Fruit fly (Drosophila melanogaster): ENCODE data around the gene Men-b.

Gene Men-b

dm6 chr3R:27149884-27150676 is 1.4 kb upstream of the Men-b start:
- TF ChIP-seq crp (GFP tag; optimal IDR thresholded peaks at IDR 0.05) (peak in 1 of 2 experiments; percentile 6), PHDP (tag; optimal IDR thresholded peaks at IDR 0.05) (peak; percentile 1), pan (optimal IDR thresholded peaks at IDR 0.05) (no peak), pan (GFP tag; optimal IDR thresholded peaks at IDR 0.05 in 1 of 2, IDR thresholded peaks at IDR 0.05 in 1 of 2) (no peak), cg (GFP tag; optimal IDR thresholded peaks at IDR 0.05) (peak; percentile 68), insv (GFP tag; optimal IDR thresholded peaks at IDR 0.05) (peak in 1 of 2 experiments; percentile 72), CG15269 (tag; optimal IDR thresholded peaks at IDR 0.05) (peak; percentile 20), scrt (GFP tag; optimal IDR thresholded peaks at IDR 0.05) (peak; percentile 41), gfzf (GFP tag; optimal IDR thresholded peaks at IDR 0.05) (no peak), Fer2 (tag; optimal IDR thresholded peaks at IDR 0.05) (no peak), Trl (optimal IDR thresholded peaks at IDR 0.05) (peak; percentile 73 to 93), Trl (GFP tag; optimal IDR thresholded peaks at IDR 0.05) (no peak), phol (tag; optimal IDR thresholded peaks at IDR 0.05) (peak; percentile 58), ftz-f1 (GFP tag; optimal IDR thresholded peaks at IDR 0.05) (peak; percentile 68), CG1832 (GFP tag; optimal IDR thresholded peaks at IDR 0.05) (peak; percentile 53), Side (GFP tag; optimal IDR thresholded peaks at IDR 0.05) (no peak), grn (GFP tag; optimal IDR thresholded peaks at IDR 0.05) (peak; percentile 17), abd-A (tag; optimal IDR thresholded peaks at IDR 0.05) (peak; percentile 63), psq (GFP tag; optimal IDR thresholded peaks at IDR 0.05) (peak; percentile 32), exex (tag; optimal IDR thresholded peaks at IDR 0.05) (peak; percentile 71), CG15479 (GFP tag; optimal IDR thresholded peaks at IDR 0.05) (peak; percentile 68), mirr (GFP tag; optimal IDR thresholded peaks at IDR 0.05) (peak; percentile 65), Ssrp (tag; optimal IDR thresholded peaks at IDR 0.05) (no peak), sd (tag; optimal IDR thresholded peaks at IDR 0.05) (peak; percentile 18), Elba2 (GFP tag; optimal IDR thresholded peaks at IDR 0.05) (peak; percentile 65), Med (GFP tag) (peak; percentile 61), BtbVII (GFP tag; optimal IDR thresholded peaks at IDR 0.05) (peak; percentile 4), Atf3 (GFP tag; optimal IDR thresholded peaks at IDR 0.05) (peak; percentile 14), Deaf1 (tag; optimal IDR thresholded peaks at IDR 0.05) (no peak), Dref (GFP tag; IDR thresholded peaks at IDR 0.05) (no peak), Ets65A (GFP tag) (no peak)

dm6 chr3R:27150685-27151515 is 562 bp upstream of the Men-b start, which contains the start of gene CG6051:
TSS of gene CG6051 (minus strand) at chr3R:27151069.
- no peak for TF ChIP-seq salm (tag; optimal IDR thresholded peaks at IDR 0.05)
- no peak for TF ChIP-seq Doc2 (GFP tag; IDR thresholded peaks at IDR 0.05)
- TF ChIP-seq MESR4 (GFP tag; optimal IDR thresholded peaks at IDR 0.05): peak; percentile 83
- TF ChIP-seq eve (GFP tag; optimal IDR thresholded peaks at IDR 0.05): no peak
- no peak for TF ChIP-seq crol (GFP tag; IDR thresholded peaks at IDR 0.05)
- TF ChIP-seq CrebB (tag; optimal IDR thresholded peaks at IDR 0.05): peak; percentile 30
- no peak for TF ChIP-seq CG3163 (GFP tag; optimal IDR thresholded peaks at IDR 0.05)
- no peak for TF ChIP-seq CG32767 (GFP tag; IDR thresholded peaks at IDR 0.05)
- no peak for TF ChIP-seq rib (GFP tag; IDR thresholded peaks at IDR 0.05)
- no peak for TF ChIP-seq Mes4 (GFP tag; optimal IDR thresholded peaks at IDR 0.05)
- TF ChIP-seq B-H2 (GFP tag; optimal IDR thresholded peaks at IDR 0.05): peak; percentile 49
- TF ChIP-seq CG10959 (GFP tag; IDR thresholded peaks at IDR 0.05): no peak
- peak; percentile 6 for TF ChIP-seq Vsx1 (GFP tag; optimal IDR thresholded peaks at IDR 0.05)
- TF ChIP-seq crp (GFP tag; optimal IDR thresholded peaks at IDR 0.05): no peak
- TF ChIP-seq Xbp1 (GFP tag; optimal IDR thresholded peaks at IDR 0.05): peak; percentile 69
- TF ChIP-seq HLHmδ (GFP tag; optimal IDR thresholded peaks at IDR 0.05): no peak
- peak; percentile 72 for TF ChIP-seq phol (tag; optimal IDR thresholded peaks at IDR 0.05)
- TF ChIP-seq CG33213 (GFP tag; optimal IDR thresholded peaks at IDR 0.05): peak; percentile 66
- TF ChIP-seq exex (tag; optimal IDR thresholded peaks at IDR 0.05): peak; percentile 22
- peak; percentile 45 for TF ChIP-seq oc (tag; optimal IDR thresholded peaks at IDR 0.05)

Data from whole organism, embryonic.